Worm (Caenorhabditis elegans) whole organism, mixed stage, embryonic: ENCODE results near the gene C55A6.4.

Experiments used
- M03D4.4 ChIP-seq: sonication (generic microtip); optimal IDR thresholded peaks from 2 replicates; lab custom pipeline; 2017; ENCODE audit warnings: mild to moderate bottlenecking, missing genetic modification characterization, missing compliant biosample characterization
- bed-3 ChIP-seq: fragments of 200-800 bp; sonication (Bioruptor generic); optimal IDR thresholded peaks from 3 replicates; lab custom pipeline; 2018; ENCODE audit warnings: mild to moderate bottlenecking, missing genetic modification characterization, moderate library complexity, missing compliant biosample characterization
- blmp-1 ChIP-seq: fragments of 150-350 bp; optimal IDR thresholded peaks from 2 replicates; lab custom pipeline; 2014; ENCODE audit warnings: missing biosample characterization, missing genetic modification characterization
- ceh-39 ChIP-seq: fragments of 150-350 bp; optimal IDR thresholded peaks from 2 replicates; lab custom pipeline; 2014; ENCODE audit warnings: missing biosample characterization, missing genetic modification characterization
- ceh-43 ChIP-seq: fragments of 200-800 bp; sonication (Bioruptor generic); optimal IDR thresholded peaks from 2 replicates; lab custom pipeline; 2018; ENCODE audit warnings: mild to moderate bottlenecking, missing genetic modification characterization, moderate library complexity, missing compliant biosample characterization
- ceh-83 ChIP-seq: fragments of 200-800 bp; sonication (Bioruptor generic); optimal IDR thresholded peaks from 2 replicates; lab custom pipeline; 2018; ENCODE audit warnings: mild to moderate bottlenecking, missing genetic modification characterization, missing compliant biosample characterization
- ces-1 ChIP-seq: fragments of 150-350 bp; optimal IDR thresholded peaks from 2 replicates; lab custom pipeline; 2014; ENCODE audit warnings: missing biosample characterization, missing genetic modification reagents, missing genetic modification characterization
- elt-1 ChIP-seq: sonication (generic microtip); optimal IDR thresholded peaks from 2 replicates; lab custom pipeline; 2017; ENCODE audit warnings: missing genetic modification characterization, mild to moderate bottlenecking, missing compliant biosample characterization, antibody characterized with exemption, moderate library complexity, borderline replicate concordance; ENCODE audit not compliant: insufficient read depth
- elt-3 ChIP-seq: fragments of 150-350 bp; optimal IDR thresholded peaks from 2 replicates; lab custom pipeline; 2014; ENCODE audit warnings: missing biosample characterization, missing genetic modification characterization
- flh-1 ChIP-seq: fragments of 200-800 bp; sonication (Bioruptor generic); optimal IDR thresholded peaks from 2 replicates; lab custom pipeline; 2018; ENCODE audit warnings: mild to moderate bottlenecking, missing genetic modification characterization, moderate library complexity, missing compliant biosample characterization
- ham-2 ChIP-seq: fragments of 200-800 bp; sonication (Bioruptor generic); optimal IDR thresholded peaks from 2 replicates; lab custom pipeline; 2018; ENCODE audit warnings: mild to moderate bottlenecking, missing genetic modification characterization, missing compliant biosample characterization
- hlh-1 ChIP-seq: fragments of 150-350 bp; optimal IDR thresholded peaks from 2 replicates; lab custom pipeline; 2014; ENCODE audit warnings: missing biosample characterization, missing genetic modification reagents, missing genetic modification characterization
- lin-13 ChIP-seq: fragments of 150-350 bp; optimal IDR thresholded peaks from 2 replicates; lab custom pipeline; 2014; ENCODE audit warnings: missing biosample characterization, missing genetic modification characterization
- lin-32 ChIP-seq: fragments of 200-800 bp; sonication (Bioruptor generic); optimal IDR thresholded peaks from 2 replicates; lab custom pipeline; 2018; ENCODE audit warnings: mild to moderate bottlenecking, missing genetic modification characterization, missing compliant biosample characterization
- lsy-2 ChIP-seq: fragments of 150-350 bp; optimal IDR thresholded peaks from 2 replicates; lab custom pipeline; 2014; ENCODE audit warnings: missing biosample characterization, missing genetic modification characterization
- mab-5 ChIP-seq: fragments of 150-350 bp; optimal IDR thresholded peaks from 2 replicates; lab custom pipeline; 2014; ENCODE audit warnings: missing biosample characterization, missing genetic modification characterization
- mep-1 ChIP-seq: fragments of 150-350 bp; optimal IDR thresholded peaks from 2 replicates; lab custom pipeline; 2017; ENCODE audit warnings: missing biosample characterization, missing genetic modification reagents, missing genetic modification characterization, inconsistent platforms
- mls-2 ChIP-seq: sonication (generic microtip); optimal IDR thresholded peaks from 2 replicates; lab custom pipeline; 2016; ENCODE audit warnings: mild to moderate bottlenecking, missing genetic modification characterization, moderate library complexity, missing compliant biosample characterization
- nhr-12 ChIP-seq: fragments of 150-350 bp; optimal IDR thresholded peaks from 2 replicates; lab custom pipeline; 2014; ENCODE audit warnings: missing biosample characterization, missing genetic modification characterization
- nhr-2 ChIP-seq: fragments of 150-350 bp; optimal IDR thresholded peaks from 2 replicates; lab custom pipeline; 2014; ENCODE audit warnings: missing biosample characterization, missing genetic modification characterization
- pha-4 ChIP-seq: fragments of 150-350 bp; optimal IDR thresholded peaks from 2 replicates; lab custom pipeline; 2018; ENCODE audit warnings: missing biosample characterization, missing genetic modification reagents, missing genetic modification characterization
- sem-2 ChIP-seq: fragments of 200-800 bp; sonication (Bioruptor generic); optimal IDR thresholded peaks from 2 replicates; lab custom pipeline; 2018; ENCODE audit warnings: mild to moderate bottlenecking, missing genetic modification characterization, missing compliant biosample characterization
- snpc-4 ChIP-seq: fragments of 150-350 bp; optimal IDR thresholded peaks from 2 replicates; lab custom pipeline; 2014; ENCODE audit warnings: missing biosample characterization, missing genetic modification characterization
- sptf-1 ChIP-seq: sonication (generic microtip); optimal IDR thresholded peaks from 2 replicates; lab custom pipeline; 2017; ENCODE audit warnings: mild to moderate bottlenecking, missing genetic modification characterization, moderate library complexity, missing compliant biosample characterization
- tbx-8 ChIP-seq: fragments of 200-800 bp; sonication (Bioruptor generic); optimal IDR thresholded peaks from 2 replicates; lab custom pipeline; 2018; ENCODE audit warnings: mild to moderate bottlenecking, missing genetic modification characterization, moderate library complexity, missing compliant biosample characterization
- unc-39 ChIP-seq: fragments of 150-350 bp; optimal IDR thresholded peaks from 2 replicates; lab custom pipeline; 2014; ENCODE audit warnings: missing biosample characterization, missing genetic modification characterization
- unc-62 ChIP-seq: fragments of 150-350 bp; optimal IDR thresholded peaks from 2 replicates; lab custom pipeline; 2014; ENCODE audit warnings: missing biosample characterization, missing genetic modification reagents, missing genetic modification characterization
- zip-8 ChIP-seq: fragments of 150-350 bp; optimal IDR thresholded peaks from 2 replicates; lab custom pipeline; 2014; ENCODE audit warnings: missing biosample characterization, missing genetic modification characterization
- ztf-11 ChIP-seq: fragments of 150-350 bp; optimal IDR thresholded peaks from 2 replicates; lab custom pipeline; 2014; ENCODE audit warnings: missing biosample characterization, missing genetic modification characterization

The C55A6.4 gene

DNA sequence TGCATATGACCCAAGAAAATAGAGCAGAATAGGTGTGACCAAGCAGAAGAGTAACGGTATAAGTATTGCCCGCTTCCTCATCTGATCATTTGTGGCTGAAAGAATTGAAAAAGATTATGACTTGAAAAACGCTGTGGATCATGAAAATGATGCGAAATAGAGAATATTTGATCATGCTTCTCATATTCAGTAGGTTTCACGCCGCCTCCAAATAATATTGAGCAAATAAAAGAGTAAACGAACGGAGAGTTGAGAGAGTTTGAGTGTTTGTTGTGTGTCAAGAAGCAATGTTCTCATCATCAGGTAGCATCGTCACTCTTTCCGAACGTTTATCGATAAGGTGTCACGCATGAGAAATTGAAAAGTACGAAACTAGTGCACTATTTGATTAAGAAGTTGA, 21.4 kb downstream of the C55A6.4 start, which contains the start of gene htrl-1:
TSS of gene htrl-1 (minus strand) at position 101 of the 400 bp plus-strand sequence.
- TF ChIP-seq flh-1 (GFP tag; lab: Kevin White, UChicago), result no peak
- no peak for TF ChIP-seq hlh-1
- no peak for TF ChIP-seq blmp-1 (tag; lab: Kevin White, UChicago)
- TF ChIP-seq mls-2, result no peak
- TF ChIP-seq nhr-12, result no peak
- no peak for TF ChIP-seq ceh-83 (GFP tag; lab: Kevin White, UChicago)
- TF ChIP-seq sptf-1 (tag; lab: Kevin White, UChicago), result no peak
- no peak for TF ChIP-seq mab-5 (tag; lab: Kevin White, UChicago)
- TF ChIP-seq sem-2, result no peak
- TF ChIP-seq elt-3 (tag; lab: Kevin White, UChicago), result no peak
- TF ChIP-seq bed-3 (GFP tag; lab: Kevin White, UChicago), result no peak
- no peak for TF ChIP-seq lin-32
- TF ChIP-seq zip-8 (tag; lab: Kevin White, UChicago), result no peak
- TF ChIP-seq unc-39 (tag; lab: Kevin White, UChicago), result no peak
- TF ChIP-seq snpc-4, result no peak
- TF ChIP-seq ceh-43 (GFP tag; lab: Kevin White, UChicago), result no peak
- TF ChIP-seq, all 35 proteins: peak for 0

DNA sequence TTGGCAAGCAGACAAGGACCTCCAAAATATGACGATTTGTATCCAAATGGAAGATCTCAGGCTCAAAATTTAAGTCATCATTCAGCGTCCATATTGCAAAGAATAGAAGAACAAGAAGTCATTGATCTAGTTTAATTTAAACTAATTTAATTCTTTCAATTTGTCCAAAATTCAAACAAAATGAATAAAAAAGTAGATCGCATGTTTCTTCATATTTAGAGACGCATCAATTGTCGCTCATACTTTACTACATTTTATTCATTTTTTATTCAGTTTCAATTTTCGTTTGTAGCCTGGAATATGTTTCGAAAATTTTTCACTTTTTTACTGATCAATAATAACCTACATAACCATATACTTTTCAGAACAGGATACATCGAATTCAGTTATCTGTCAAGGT, 25.2 kb downstream of the C55A6.4 start, which contains the start of gene T11F9.21:
TSS of gene T11F9.21 (plus strand) at position 301 of the 400 bp plus-strand sequence.
- TF ChIP-seq nhr-12 (no peak), ces-1 (no peak), lin-32 (no peak), flh-1 (GFP tag; lab: Kevin White, UChicago) (no peak), ztf-11 (no peak), unc-62 (GFP tag; lab: Kevin White, UChicago) (no peak), blmp-1 (tag; lab: Kevin White, UChicago) (no peak), elt-1 (tag; lab: Kevin White, UChicago) (no peak), ceh-43 (GFP tag; lab: Kevin White, UChicago) (no peak)

DNA sequence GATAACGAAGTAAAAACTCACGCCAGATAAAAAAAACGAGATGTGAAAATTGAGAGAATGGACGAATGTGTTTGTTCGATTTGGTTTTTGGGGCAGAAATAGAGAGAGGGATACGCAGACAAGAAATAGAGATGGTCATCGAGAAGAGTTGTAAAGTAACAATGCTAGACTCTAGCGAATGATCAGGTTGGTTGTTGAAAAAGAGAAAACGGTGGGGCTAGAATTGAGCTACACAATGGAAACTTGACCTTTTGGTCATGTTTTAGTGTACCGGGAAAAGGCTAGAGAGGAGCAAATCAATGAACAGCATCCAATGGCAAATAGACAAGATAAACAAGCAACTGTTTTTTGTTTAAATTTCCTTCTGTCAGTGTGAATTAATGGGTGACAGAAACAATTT, 27.3 kb downstream of the C55A6.4 start, which contains the start of gene dhs-19:
TSS of gene dhs-19 (minus strand) at position 101 of the 400 bp plus-strand sequence.
- TF ChIP-seq unc-39 (tag; lab: Kevin White, UChicago) (no peak), ceh-43 (GFP tag; lab: Kevin White, UChicago) (no peak)

DNA sequence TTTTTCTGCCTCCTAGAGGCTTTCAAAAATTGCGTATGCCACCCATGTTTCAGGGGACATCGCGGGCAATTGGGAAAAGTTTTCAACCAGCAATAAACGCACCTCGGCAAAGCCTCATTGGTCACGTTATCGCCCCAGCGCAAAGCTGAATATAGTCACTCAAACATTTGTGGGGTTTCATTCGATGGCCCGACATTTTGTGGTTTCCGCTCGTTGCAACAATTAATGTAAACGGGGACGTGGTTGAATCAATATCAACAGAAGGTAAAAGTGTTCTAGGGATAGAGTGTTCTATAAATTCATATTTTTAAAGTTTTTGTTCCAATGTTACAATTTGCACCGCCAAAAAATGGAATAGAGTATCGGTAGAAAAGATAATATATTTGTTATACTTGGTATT, 29.4 kb downstream of the C55A6.4 start:
- TF ChIP-seq ceh-83 (GFP tag; lab: Kevin White, UChicago) (no peak), lin-13 (no peak), nhr-2 (tag; lab: Kevin White, UChicago) (no peak), ceh-43 (GFP tag; lab: Kevin White, UChicago) (no peak), nhr-12 (no peak), sptf-1 (tag; lab: Kevin White, UChicago) (no peak), ceh-39 (tag; lab: Kevin White, UChicago) (no peak), lsy-2 (tag; lab: Kevin White, UChicago) (no peak)

DNA sequence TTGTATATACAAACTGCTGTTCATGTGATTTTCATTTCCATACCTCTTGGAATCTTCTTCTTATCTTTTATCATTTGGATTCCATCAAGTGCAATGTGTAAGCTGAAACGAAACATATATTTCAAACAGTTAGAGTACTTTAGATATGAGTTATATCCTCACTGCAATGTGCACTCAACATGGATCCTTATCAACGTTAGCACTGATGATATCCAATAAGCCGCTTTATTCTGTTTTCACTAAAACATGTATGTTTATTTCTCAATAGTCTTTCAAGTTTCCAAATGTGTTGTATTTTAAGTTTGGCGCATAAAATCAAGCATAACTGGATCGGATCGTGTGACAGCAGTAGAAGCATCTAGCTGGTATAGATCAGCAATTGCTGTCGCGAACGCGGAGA, 31.0 kb downstream of the C55A6.4 start, which contains the start of gene T11F9.10:
TSS of gene T11F9.10 (plus strand) at position 301 of the 400 bp plus-strand sequence.
- TF ChIP-seq nhr-12 (no peak), M03D4.4 (no peak)

DNA sequence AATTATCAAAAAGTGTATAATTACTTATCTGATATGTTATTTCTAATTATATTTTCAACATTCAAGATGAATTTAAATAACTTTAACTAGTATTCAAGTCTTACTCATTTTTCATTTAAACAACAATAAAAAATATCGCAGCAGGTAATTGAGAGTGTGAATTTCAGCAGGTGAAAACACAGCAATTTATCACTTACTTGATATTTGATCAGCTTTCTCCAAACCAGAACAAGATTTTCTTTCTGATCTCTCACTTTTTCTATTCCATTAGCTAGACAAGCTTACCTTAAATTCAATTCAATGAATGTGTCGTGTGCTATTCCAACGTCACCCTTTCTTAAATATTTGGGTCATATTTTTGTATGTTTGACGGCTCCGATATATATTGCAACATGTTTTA, 32.1 kb downstream of the C55A6.4 start, which contains the start of gene srh-1:
TSS of gene srh-1 (plus strand) at position 301 of the 400 bp plus-strand sequence.
- no peak for TF ChIP-seq lin-32
- TF ChIP-seq sem-2, result no peak
- no peak for TF ChIP-seq lin-13
- no peak for TF ChIP-seq pha-4 (tag; lab: Kevin White, UChicago)
- TF ChIP-seq ceh-83 (GFP tag; lab: Kevin White, UChicago), result no peak
- no peak for TF ChIP-seq elt-3 (tag; lab: Kevin White, UChicago)
- TF ChIP-seq zip-8 (tag; lab: Kevin White, UChicago), result no peak
- no peak for TF ChIP-seq elt-1 (tag; lab: Kevin White, UChicago)
- no peak for TF ChIP-seq bed-3 (GFP tag; lab: Kevin White, UChicago)
- no peak for TF ChIP-seq mab-5 (tag; lab: Kevin White, UChicago)
- TF ChIP-seq hlh-1, result no peak
- no peak for TF ChIP-seq mep-1

DNA sequence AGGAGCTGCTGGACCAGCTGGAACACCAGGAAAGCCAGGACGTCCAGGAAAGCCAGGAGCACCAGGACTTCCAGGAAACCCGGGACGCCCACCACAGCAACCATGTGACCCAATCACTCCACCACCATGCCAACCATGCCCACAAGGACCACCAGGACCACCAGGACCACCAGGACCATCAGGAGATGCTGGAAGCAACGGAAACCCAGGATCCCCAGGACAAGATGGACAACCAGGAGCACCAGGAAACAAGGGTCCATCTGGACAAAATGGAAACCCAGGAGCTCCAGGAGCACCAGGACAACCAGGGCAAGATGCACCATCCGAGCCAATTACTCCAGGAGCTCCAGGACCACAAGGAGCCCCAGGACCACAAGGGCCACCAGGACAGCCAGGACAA, 33.3 kb downstream of the C55A6.4 start:
- TF ChIP-seq zip-8 (tag; lab: Kevin White, UChicago), result no peak
- TF ChIP-seq flh-1 (GFP tag; lab: Kevin White, UChicago), result no peak
- TF ChIP-seq mep-1, result no peak
- no peak for TF ChIP-seq tbx-8 (GFP tag; lab: Kevin White, UChicago)
- TF ChIP-seq mab-5 (tag; lab: Kevin White, UChicago), result no peak
- no peak for TF ChIP-seq unc-39 (tag; lab: Kevin White, UChicago)
- TF ChIP-seq lin-13, result no peak
- no peak for TF ChIP-seq ham-2
- TF ChIP-seq elt-3 (tag; lab: Kevin White, UChicago), result no peak
- TF ChIP-seq lin-32, result no peak
- TF ChIP-seq blmp-1 (tag; lab: Kevin White, UChicago), result no peak
- TF ChIP-seq lsy-2 (tag; lab: Kevin White, UChicago), result no peak
